Worm (Caenorhabditis elegans): ENCODE results near the gene F13H10.1.

ce11 chrIV:11009928-11010327 is 5.6 kb downstream of the F13H10.1 start:
- TF ChIP-seq ama-1 (optimal IDR thresholded peaks at IDR 0.05) = no peak
- TF ChIP-seq C34F6.9 (tag; optimal IDR thresholded peaks at IDR 0.05) = no peak
- TF ChIP-seq nhr-11 (tag; optimal IDR thresholded peaks at IDR 0.05) = no peak
- no peak for TF ChIP-seq zag-1 (tag; optimal IDR thresholded peaks at IDR 0.05)
- TF ChIP-seq unc-39 (tag; optimal IDR thresholded peaks at IDR 0.05) = no peak
- no peak for TF ChIP-seq lin-39 (tag; optimal IDR thresholded peaks at IDR 0.05)

Data from whole organism, L2 larva.